Worm (Caenorhabditis elegans): ENCODE results near the gene F32A5.4.

- TF ChIP-seq ama-1 (optimal IDR thresholded peaks at IDR 0.05): no peak
- no peak for TF ChIP-seq hlh-13 (GFP tag; optimal IDR thresholded peaks at IDR 0.05)
- TF ChIP-seq rnt-1 (tag; optimal IDR thresholded peaks at IDR 0.05): no peak
- no peak for TF ChIP-seq pha-4 (tag; optimal IDR thresholded peaks at IDR 0.05)
- no peak for TF ChIP-seq hlh-8 (tag; optimal IDR thresholded peaks at IDR 0.05)
- no peak for TF ChIP-seq ceh-45 (GFP tag; IDR thresholded peaks at IDR 0.05)
- TF ChIP-seq odd-2 (tag; optimal IDR thresholded peaks at IDR 0.05): no peak
- no peak for TF ChIP-seq unc-86 (tag; optimal IDR thresholded peaks at IDR 0.05)
- no peak for TF ChIP-seq nhr-11 (tag; optimal IDR thresholded peaks at IDR 0.05)
- TF ChIP-seq elt-2 (tag; optimal IDR thresholded peaks at IDR 0.05): no peak
- no peak for TF ChIP-seq unc-55 (GFP tag; optimal IDR thresholded peaks at IDR 0.05)
- TF ChIP-seq ceh-6 (GFP tag; optimal IDR thresholded peaks at IDR 0.05): no peak
- TF ChIP-seq mec-3 (tag; optimal IDR thresholded peaks at IDR 0.05; ENCODE audit: borderline replicate concordance): no peak
- TF ChIP-seq pha-2 (tag; optimal IDR thresholded peaks at IDR 0.05): no peak
Observed at ce11 chrII:7210187-7210586, 18.8 kb upstream of the F32A5.4 start, which contains the start of gene E04F6.15.
